Worm (Caenorhabditis elegans): ENCODE measurements around the gene sru-25.
A peak's percentile ranks its signal among the peaks of the same experiment; 100 is the strongest.

sru-25 gene

ce11 chrV:654402-654801, 19.7 kb downstream of the sru-25 start, which contains the start of gene srj-6:
Gene srj-6 (minus strand): TSS chrV:654502.
- no peak for TF ChIP-seq C38D4.7 (GFP tag; optimal IDR thresholded peaks at IDR 0.05)
- TF ChIP-seq ref-2 (tag; optimal IDR thresholded peaks at IDR 0.05): no peak
- TF ChIP-seq ets-4 (tag; optimal IDR thresholded peaks at IDR 0.05): no peak
- TF ChIP-seq ttx-3 (tag; optimal IDR thresholded peaks at IDR 0.05): no peak
- no peak for TF ChIP-seq dmd-4 (tag; optimal IDR thresholded peaks at IDR 0.05; ENCODE audit: borderline replicate concordance)
- TF ChIP-seq pag-3 (tag; optimal IDR thresholded peaks at IDR 0.05; ENCODE audit: borderline replicate concordance): no peak
- TF ChIP-seq sox-2 (GFP tag; IDR thresholded peaks at IDR 0.05): no peak
- TF ChIP-seq ceh-31 (tag; optimal IDR thresholded peaks at IDR 0.05): no peak
- no peak for TF ChIP-seq sdc-2 (tag; optimal IDR thresholded peaks at IDR 0.05)
- no peak for TF ChIP-seq ceh-18 (tag; optimal IDR thresholded peaks at IDR 0.05)
- no peak for TF ChIP-seq ceh-6 (GFP tag; optimal IDR thresholded peaks at IDR 0.05)
- TF ChIP-seq fkh-10 (GFP tag; optimal IDR thresholded peaks at IDR 0.05): no peak
- TF ChIP-seq rnt-1 (tag; optimal IDR thresholded peaks at IDR 0.05): no peak
- no peak for TF ChIP-seq ztf-16 (tag; optimal IDR thresholded peaks at IDR 0.05)

ce11 chrV:652940-653339, 21.2 kb downstream of the sru-25 start, which contains the start of gene srj-5:
Gene srj-5 (minus strand): TSS chrV:653040.
- TF ChIP-seq hlh-6 (tag; optimal IDR thresholded peaks at IDR 0.05) (no peak), ceh-9 (tag; optimal IDR thresholded peaks at IDR 0.05) (no peak), ceh-18 (tag; optimal IDR thresholded peaks at IDR 0.05) (no peak), F13H6.1 (tag; optimal IDR thresholded peaks at IDR 0.05) (no peak), hlh-30 (tag; optimal IDR thresholded peaks at IDR 0.05; ENCODE audit: insufficient read depth) (no peak), ref-2 (tag; optimal IDR thresholded peaks at IDR 0.05) (no peak)

- no peak for TF ChIP-seq elt-4 (tag; optimal IDR thresholded peaks at IDR 0.05)
- TF ChIP-seq ahr-1 (tag; optimal IDR thresholded peaks at IDR 0.05): no peak
- TF ChIP-seq sox-2 (GFP tag; IDR thresholded peaks at IDR 0.05): no peak
- TF ChIP-seq fkh-10 (GFP tag; optimal IDR thresholded peaks at IDR 0.05): no peak
- no peak for TF ChIP-seq madf-2 (tag; optimal IDR thresholded peaks at IDR 0.05)
- TF ChIP-seq ttx-3 (tag; optimal IDR thresholded peaks at IDR 0.05): no peak
- no peak for TF ChIP-seq unc-86 (tag; optimal IDR thresholded peaks at IDR 0.05)
- no peak for TF ChIP-seq K09A11.1 (tag; optimal IDR thresholded peaks at IDR 0.05; ENCODE audit: insufficient read depth)
- TF ChIP-seq che-1 (tag; optimal IDR thresholded peaks at IDR 0.05): no peak
Observed at ce11 chrV:646888-647287, 27.2 kb downstream of the sru-25 start, which contains the start of gene ugt-42. Gene ugt-42 (plus strand): TSS chrV:647188.

DNA sequence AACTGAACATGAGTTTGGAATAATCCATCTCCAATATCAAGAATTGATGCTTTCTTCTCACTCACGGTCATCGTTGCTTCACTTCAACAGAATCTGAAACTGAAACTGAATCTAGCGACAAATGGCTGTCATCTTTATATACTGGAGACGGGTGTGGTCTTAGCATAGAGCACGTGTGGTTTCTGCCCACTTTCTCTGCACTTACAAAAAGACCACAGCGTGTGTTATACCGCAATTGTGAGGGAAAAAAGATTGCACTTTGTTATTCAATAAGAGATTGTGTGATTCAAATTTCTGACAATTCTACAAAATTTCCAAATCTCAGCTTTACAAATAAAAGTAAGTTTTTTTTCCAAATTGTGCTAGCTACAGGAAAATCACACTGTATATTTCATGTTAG, 28.0 kb downstream of the sru-25 start, which contains the start of gene F48G7.12:
F48G7.12 (minus strand) TSS at position 101 of the 400 bp plus-strand sequence.
- TF ChIP-seq ceh-22 (tag; optimal IDR thresholded peaks at IDR 0.05) (no peak), pag-3 (tag; optimal IDR thresholded peaks at IDR 0.05; ENCODE audit: borderline replicate concordance) (no peak), hlh-8 (tag; optimal IDR thresholded peaks at IDR 0.05) (no peak), fkh-10 (GFP tag; optimal IDR thresholded peaks at IDR 0.05) (no peak)

DNA sequence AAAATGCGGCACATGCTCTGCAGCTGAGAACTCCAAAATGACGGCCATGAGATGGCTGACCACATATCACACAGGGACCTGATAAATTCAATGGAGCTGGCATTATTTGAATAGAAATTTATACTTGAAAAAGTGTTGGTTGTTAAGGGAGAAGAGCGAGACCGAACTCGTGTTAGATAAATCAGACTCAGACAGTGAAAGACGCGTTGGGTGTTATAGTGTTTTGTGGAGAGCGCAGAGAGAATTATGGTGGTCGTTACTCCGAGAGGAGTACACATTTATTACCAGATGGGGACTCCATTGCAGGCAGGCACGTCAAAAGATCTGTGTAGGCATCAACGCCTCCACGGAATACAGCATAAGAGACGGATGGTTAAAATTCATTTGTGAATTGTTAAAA, 31.4 kb downstream of the sru-25 start, which contains the start of gene nhr-190:
nhr-190 (minus strand) TSS at position 175 of the 400 bp plus-strand sequence.
- TF ChIP-seq unc-42 (tag; optimal IDR thresholded peaks at IDR 0.05) (no peak), ama-1 (optimal IDR thresholded peaks at IDR 0.05) (no peak), gmeb-2 (tag; optimal IDR thresholded peaks at IDR 0.05) (no peak), fkh-10 (GFP tag; optimal IDR thresholded peaks at IDR 0.05) (no peak), F13H6.1 (tag; optimal IDR thresholded peaks at IDR 0.05) (no peak), hlh-30 (tag; optimal IDR thresholded peaks at IDR 0.05; ENCODE audit: insufficient read depth) (peak; percentile 29), dmd-4 (tag; optimal IDR thresholded peaks at IDR 0.05; ENCODE audit: borderline replicate concordance) (no peak), ahr-1 (tag; optimal IDR thresholded peaks at IDR 0.05) (no peak), ref-2 (tag; optimal IDR thresholded peaks at IDR 0.05) (no peak), hlh-8 (tag; optimal IDR thresholded peaks at IDR 0.05) (no peak), ztf-16 (tag; optimal IDR thresholded peaks at IDR 0.05) (no peak), rnt-1 (tag; optimal IDR thresholded peaks at IDR 0.05) (no peak), unc-3 (GFP tag; conservative IDR thresholded peaks at IDR 0.05) (no peak), unc-3 (tag; optimal IDR thresholded peaks at IDR 0.05) (no peak), nfya-1 (tag; optimal IDR thresholded peaks at IDR 0.05) (peak; percentile 18)

Data from whole organism, late embryonic.